Worm (Caenorhabditis elegans) whole organism, early embryonic: ENCODE measurements around the gene sre-56.

ENCODE experiments used
- B0310.2 ChIP-seq: sonication (generic microtip); optimal IDR thresholded peaks from 2 replicates; lab custom pipeline; 2016; ENCODE audit warnings: mild to moderate bottlenecking, missing genetic modification characterization, missing compliant biosample characterization
- ama-1 ChIP-seq: fragments of 150-350 bp; optimal IDR thresholded peaks from 2 replicates; lab custom pipeline; 2014
- flt-1 ChIP-seq: fragments of 200-800 bp; sonication (Bioruptor generic); IDR thresholded peaks from 2 replicates; pipeline ENCODE4 v1.3.6; 2022; ENCODE audit warnings: missing genetic modification characterization, missing compliant biosample characterization

DNA sequence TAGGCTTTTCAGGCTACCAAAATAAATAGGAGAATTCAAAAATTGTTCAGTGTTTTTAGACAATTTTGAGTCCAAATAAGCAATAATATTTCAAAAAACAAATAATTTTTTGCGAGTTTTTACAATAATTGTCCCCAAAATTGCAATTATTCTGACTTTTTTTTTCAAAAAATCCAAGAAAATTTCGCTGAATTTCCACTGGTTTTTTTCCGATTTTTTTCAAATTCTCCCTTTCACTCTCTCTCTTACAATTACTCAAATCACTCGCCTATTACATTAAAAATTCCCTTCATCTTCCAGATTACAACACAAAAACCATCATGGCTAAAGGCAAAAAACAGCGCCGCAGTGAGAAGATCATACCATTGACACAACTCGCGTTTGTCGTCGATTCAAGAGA is 35.2 kb upstream of the sre-56 start, which contains the start of gene Y57A10A.31:
- TF ChIP-seq B0310.2 (no peak), ama-1 (lab: Kevin White, UChicago) (no peak), flt-1 (no peak)
